Fruit fly (Drosophila melanogaster): ENCODE measurements around the gene CG43235.
A peak's percentile ranks its signal among the peaks of the same experiment; 100 is the strongest.

CG43235 gene

DNA sequence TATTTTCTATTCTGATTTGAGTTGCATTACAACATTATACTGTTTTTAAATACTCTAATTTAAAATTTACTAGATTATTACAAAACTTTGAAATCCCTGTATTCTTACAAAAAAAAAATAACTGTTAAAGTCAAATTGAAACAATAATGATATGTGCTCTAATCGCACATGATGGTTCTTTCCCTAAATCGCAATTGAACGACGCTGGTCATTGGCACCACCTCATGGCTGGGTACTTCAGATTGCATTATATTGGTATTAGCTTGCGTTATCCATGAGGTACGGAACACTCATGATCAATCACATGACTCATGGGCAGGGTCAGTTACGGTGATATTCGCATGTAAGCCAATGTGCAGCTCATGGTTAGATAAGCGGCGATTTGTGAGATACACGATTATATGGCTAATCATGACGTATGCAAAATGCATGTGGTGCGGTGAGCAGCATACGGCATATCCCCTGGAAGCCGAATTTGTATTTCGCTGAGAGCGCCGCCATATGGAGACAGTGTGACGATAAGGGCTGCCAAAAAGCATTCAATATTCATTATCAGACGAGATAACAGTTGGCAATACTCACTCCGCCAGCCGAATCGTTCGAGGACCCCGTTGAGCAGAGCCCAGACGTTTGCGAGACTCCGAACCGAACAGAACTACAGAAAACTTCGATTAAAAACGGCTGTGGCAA lies 14.6 kb upstream of the CG43235 start (continued):
- peak; percentile 22 for TF ChIP-seq sug (tag; optimal IDR thresholded peaks at IDR 0.05)
- TF ChIP-seq CG2678 (tag; optimal IDR thresholded peaks at IDR 0.05) = no peak
- no peak for TF ChIP-seq Side (GFP tag; optimal IDR thresholded peaks at IDR 0.05)
- TF ChIP-seq lmd (GFP tag; IDR thresholded peaks at IDR 0.05) = no peak
- TF ChIP-seq zen2 (GFP tag; IDR thresholded peaks at IDR 0.05; ENCODE audit: partially characterized antibody) = no peak
- TF ChIP-seq toy (GFP tag; IDR thresholded peaks at IDR 0.05) = no peak
- no peak for TF ChIP-seq Poxn (GFP tag; IDR thresholded peaks at IDR 0.05)
- TF ChIP-seq CG14860 (GFP tag; IDR thresholded peaks at IDR 0.05; ENCODE audit: partially characterized antibody) = no peak
- TF ChIP-seq Taf1 (GFP tag; IDR thresholded peaks at IDR 0.05) = no peak
- TF ChIP-seq CG11085 (GFP tag; IDR thresholded peaks at IDR 0.05) = no peak
- TF ChIP-seq CG8765 (GFP tag; IDR thresholded peaks at IDR 0.05) = no peak
- no peak for TF ChIP-seq knrl (GFP tag; IDR thresholded peaks at IDR 0.05; ENCODE audit: partially characterized antibody)
- TF ChIP-seq GATAe (GFP tag; conservative IDR thresholded peaks at IDR 0.05) = peak; percentile 43
- TF ChIP-seq Oli (tag; optimal IDR thresholded peaks at IDR 0.05) = no peak
- no peak for TF ChIP-seq ftz-f1 (GFP tag; optimal IDR thresholded peaks at IDR 0.05)
- TF ChIP-seq cwo (GFP tag; optimal IDR thresholded peaks at IDR 0.05) = no peak
- no peak for TF ChIP-seq Six4 (GFP tag; optimal IDR thresholded peaks at IDR 0.05)
- no peak for TF ChIP-seq Myb (GFP tag; optimal IDR thresholded peaks at IDR 0.05)
- no peak for TF ChIP-seq trem (tag; optimal IDR thresholded peaks at IDR 0.05)
- no peak for TF ChIP-seq org-1 (GFP tag; optimal IDR thresholded peaks at IDR 0.05)
- no peak for TF ChIP-seq CG4617 (GFP tag; optimal IDR thresholded peaks at IDR 0.05; ENCODE audit: borderline replicate concordance)
- TF ChIP-seq Deaf1 (tag; optimal IDR thresholded peaks at IDR 0.05) = peak; percentile 16
- TF ChIP-seq Awh (GFP tag; IDR thresholded peaks at IDR 0.05) = no peak
- TF ChIP-seq CG33557 (GFP tag; optimal IDR thresholded peaks at IDR 0.05) = no peak
- TF ChIP-seq CG13287 (GFP tag; IDR thresholded peaks at IDR 0.05; ENCODE audit: partially characterized antibody) = no peak
- no peak for TF ChIP-seq CG17186 (GFP tag; optimal IDR thresholded peaks at IDR 0.05)
- TF ChIP-seq CG9876 (GFP tag; optimal IDR thresholded peaks at IDR 0.05) = no peak
- no peak for TF ChIP-seq CG7786 (GFP tag; optimal IDR thresholded peaks at IDR 0.05)
- peak; percentile 32 for TF ChIP-seq Hey (tag; optimal IDR thresholded peaks at IDR 0.05)
- no peak for TF ChIP-seq kah (GFP tag; optimal IDR thresholded peaks at IDR 0.05)
- no peak for TF ChIP-seq CG3838 (GFP tag; optimal IDR thresholded peaks at IDR 0.05)
- peak; percentile 50 for TF ChIP-seq Hmr (GFP tag; optimal IDR thresholded peaks at IDR 0.05)
- TF ChIP-seq HLHmδ (GFP tag; optimal IDR thresholded peaks at IDR 0.05) = no peak
- TF ChIP-seq CG18262 (tag; optimal IDR thresholded peaks at IDR 0.05) = no peak
- TF ChIP-seq CG10565 (GFP tag; optimal IDR thresholded peaks at IDR 0.05) = no peak
- TF ChIP-seq CG9437 (GFP tag; optimal IDR thresholded peaks at IDR 0.05) = no peak
- no peak for TF ChIP-seq Dad (GFP tag; optimal IDR thresholded peaks at IDR 0.05)
- no peak for TF ChIP-seq CG5953 (GFP tag; IDR thresholded peaks at IDR 0.05)

DNA sequence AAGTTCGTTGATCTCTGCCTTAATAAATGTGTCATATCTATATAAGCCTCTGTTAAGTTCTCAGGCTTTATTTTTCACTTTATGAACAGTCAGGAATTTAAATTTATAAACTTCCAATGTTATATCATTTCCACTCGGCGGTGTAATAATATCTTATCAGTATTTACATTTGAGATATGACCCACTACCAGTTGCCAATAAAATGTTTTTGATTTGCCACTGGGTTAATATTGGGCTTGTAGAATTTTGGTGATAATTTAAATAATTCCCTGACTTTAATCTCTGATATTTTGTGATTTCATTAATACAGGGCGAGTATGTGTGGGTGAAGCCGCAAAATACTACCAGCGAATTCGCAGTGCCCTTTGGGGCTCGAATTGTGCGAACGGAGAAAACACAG lies 12.5 kb upstream of the CG43235 start:
- TF ChIP-seq CG2678 (tag; optimal IDR thresholded peaks at IDR 0.05) (no peak), sqz (GFP tag; optimal IDR thresholded peaks at IDR 0.05) (no peak), mirr (GFP tag; optimal IDR thresholded peaks at IDR 0.05) (peak; percentile 85), exex (tag; optimal IDR thresholded peaks at IDR 0.05) (peak; percentile 63), sd (tag; optimal IDR thresholded peaks at IDR 0.05) (no peak), Pdp1 (GFP tag; optimal IDR thresholded peaks at IDR 0.05) (peak in 1 of 2 experiments; percentile 26), MESR4 (GFP tag; optimal IDR thresholded peaks at IDR 0.05) (no peak)
